Fruit fly (Drosophila melanogaster) whole organism, wandering third instar larva: ENCODE data around the gene Atet.
A peak's percentile ranks its signal among the peaks of the same experiment; 100 is the strongest.

Source experiments
- Abd-B ChIP-seq: fragments of >200 bp; optimal IDR thresholded peaks from 2 replicates; lab custom pipeline; 2017; ENCODE audit warnings: missing biosample characterization, missing genetic modification characterization
- CG32264 ChIP-seq: fragments of 200-800 bp; sonication (Bioruptor generic); optimal IDR thresholded peaks from 2 replicates; lab custom pipeline; 2016; ENCODE audit warnings: missing biosample characterization, missing genetic modification characterization
- CG9705 ChIP-seq: fragments of 200-800 bp; sonication (Bioruptor generic); optimal IDR thresholded peaks from 2 replicates; lab custom pipeline; 2018; ENCODE audit warnings: missing biosample characterization, mild to moderate bottlenecking, missing genetic modification characterization
- CrebA ChIP-seq: fragments of 200-800 bp; sonication (Bioruptor generic); optimal IDR thresholded peaks from 2 replicates; lab custom pipeline; 2016; ENCODE audit warnings: missing biosample characterization, mild to moderate bottlenecking, missing genetic modification characterization, borderline replicate concordance
- Dfd ChIP-seq: fragments of >200 bp; optimal IDR thresholded peaks from 2 replicates; lab custom pipeline; 2017; ENCODE audit warnings: missing biosample characterization, missing genetic modification characterization
- Dif ChIP-seq: fragments of 200-275, 200-300 bp; sonication (Bioruptor generic); optimal IDR thresholded peaks from 2 replicates; lab custom pipeline; 2018; ENCODE audit warnings: missing biosample characterization, missing genetic modification characterization; ENCODE audit not compliant: partially characterized antibody
- GATAd ChIP-seq: sonication (Bioruptor generic); optimal IDR thresholded peaks from 2 replicates; lab custom pipeline; 2016; ENCODE audit warnings: missing biosample characterization, missing genetic modification characterization
- HLH106 ChIP-seq: fragments of 200-800 bp; optimal IDR thresholded peaks from 3 replicates; lab custom pipeline; 2019; ENCODE audit warnings: missing biosample characterization, mild to moderate bottlenecking, missing genetic modification characterization, moderate library complexity
- Hnf4 ChIP-seq: fragments of 200-800 bp; sonication (Bioruptor generic); optimal IDR thresholded peaks from 2 replicates; lab custom pipeline; 2016; ENCODE audit warnings: missing biosample characterization, mild to moderate bottlenecking, missing genetic modification characterization
- Hr78 ChIP-seq: fragments of >200 bp; optimal IDR thresholded peaks from 2 replicates; lab custom pipeline; 2017; ENCODE audit warnings: missing biosample characterization, missing genetic modification characterization
- Hr83 ChIP-seq: fragments of 200-300 bp; sonication (Bioruptor generic); optimal IDR thresholded peaks from 2 replicates; lab custom pipeline; 2016; ENCODE audit warnings: missing biosample characterization, mild to moderate bottlenecking, missing genetic modification characterization, moderate library complexity; ENCODE audit not compliant: poor library complexity, severe bottlenecking
- Mio ChIP-seq: sonication (Bioruptor generic); optimal IDR thresholded peaks from 2 replicates; lab custom pipeline; 2016; ENCODE audit warnings: missing biosample characterization, missing genetic modification characterization
- Myc ChIP-seq: fragments of >200 bp; optimal IDR thresholded peaks from 2 replicates; lab custom pipeline; 2017
- N ChIP-seq: fragments of >200 bp; optimal IDR thresholded peaks from 2 replicates; lab custom pipeline; 2018; ENCODE audit warnings: missing biosample characterization, missing external identifiers, missing genetic modification characterization
- OdsH ChIP-seq: fragments of 200-800 bp; sonication (Bioruptor generic); optimal IDR thresholded peaks from 2 replicates; lab custom pipeline; 2016; ENCODE audit warnings: missing biosample characterization, mild to moderate bottlenecking, missing genetic modification characterization
- Rel ChIP-seq, 2 experiments: fragments of 200-800 bp; sonication (Bioruptor generic) in 1 of 2; optimal IDR thresholded peaks; 2 replicates in 1 of 2; 3 replicates in 1 of 2; lab custom pipeline; 2016 to 2019; ENCODE audit warnings: mild to moderate bottlenecking in 2 of 2, missing biosample characterization in 2 of 2, missing genetic modification characterization in 2 of 2, moderate library complexity in 1 of 2
- Sp1 ChIP-seq: fragments of 200-800 bp; sonication (Bioruptor generic); optimal IDR thresholded peaks from 3 replicates; lab custom pipeline; 2019; ENCODE audit warnings: missing biosample characterization, mild to moderate bottlenecking, missing genetic modification characterization, moderate library complexity
- Vsx2 ChIP-seq: fragments of 200-300, 225-300 bp; sonication (Bioruptor generic); optimal IDR thresholded peaks from 2 replicates; lab custom pipeline; 2018; ENCODE audit warnings: missing biosample characterization, missing genetic modification characterization; ENCODE audit not compliant: partially characterized antibody
- br ChIP-seq: fragments of 200-800 bp; sonication (Bioruptor generic); optimal IDR thresholded peaks from 2 replicates; lab custom pipeline; 2016; ENCODE audit warnings: missing biosample characterization, missing genetic modification characterization
- brk ChIP-seq: fragments of 200-800 bp; sonication (Bioruptor generic); optimal IDR thresholded peaks from 2 replicates; lab custom pipeline; 2016; ENCODE audit warnings: missing biosample characterization, mild to moderate bottlenecking, missing genetic modification characterization
- dl ChIP-seq, 2 experiments: fragments of 175-275, 200-275 bp in 1 of 2; fragments of 200-275 bp in 1 of 2; sonication (Bioruptor generic); optimal IDR thresholded peaks; lab custom pipeline; 2018; ENCODE audit warnings: mild to moderate bottlenecking in 2 of 2, missing biosample characterization in 2 of 2, missing genetic modification characterization in 2 of 2, moderate library complexity in 2 of 2; ENCODE audit not compliant: partially characterized antibody in 2 of 2, insufficient read depth in 1 of 2
- dmrt93B ChIP-seq: fragments of 200-800 bp; sonication (Bioruptor generic); optimal IDR thresholded peaks from 2 replicates; lab custom pipeline; 2018; ENCODE audit warnings: missing biosample characterization, mild to moderate bottlenecking, missing genetic modification characterization
- dsf ChIP-seq: sonication (Bioruptor generic); optimal IDR thresholded peaks from 2 replicates; lab custom pipeline; 2016; ENCODE audit warnings: missing biosample characterization, missing genetic modification characterization, borderline replicate concordance
- ey ChIP-seq: fragments of 200-800 bp; sonication (Bioruptor generic); optimal IDR thresholded peaks from 2 replicates; lab custom pipeline; 2016; ENCODE audit warnings: missing biosample characterization, missing genetic modification characterization
- foxo ChIP-seq, 2 experiments: fragments of 200-800 bp; sonication (Bioruptor generic); optimal IDR thresholded peaks; 2 replicates in 1 of 2; 3 replicates in 1 of 2; lab custom pipeline; 2016 to 2017; ENCODE audit warnings: missing biosample characterization in 2 of 2, missing genetic modification characterization in 2 of 2
- fru ChIP-seq: fragments of 200-800 bp; sonication (Bioruptor generic); optimal IDR thresholded peaks from 3 replicates; lab custom pipeline; 2016; ENCODE audit warnings: missing biosample characterization, mild to moderate bottlenecking, missing genetic modification characterization
- h ChIP-seq: fragments of 200-800 bp; sonication (Bioruptor generic); optimal IDR thresholded peaks from 3 replicates; lab custom pipeline; 2016; ENCODE audit warnings: missing biosample characterization, mild to moderate bottlenecking, missing genetic modification characterization
- jim ChIP-seq: fragments of 175-275, 200-325 bp; sonication (Bioruptor generic); optimal IDR thresholded peaks from 2 replicates; lab custom pipeline; 2016; ENCODE audit warnings: missing biosample characterization, mild to moderate bottlenecking, missing genetic modification characterization
- lola ChIP-seq: fragments of >200 bp; optimal IDR thresholded peaks from 2 replicates; lab custom pipeline; 2017; ENCODE audit warnings: missing biosample characterization, missing genetic modification characterization
- pan ChIP-seq: fragments of >200 bp; optimal IDR thresholded peaks from 2 replicates; lab custom pipeline; 2017
- psq ChIP-seq: fragments of 200-800 bp; sonication (Bioruptor generic); optimal IDR thresholded peaks from 3 replicates; lab custom pipeline; 2017; ENCODE audit warnings: missing biosample characterization, mild to moderate bottlenecking, missing genetic modification characterization, moderate library complexity
- rgr ChIP-seq: fragments of 200-800 bp; sonication (Bioruptor generic); optimal IDR thresholded peaks from 3 replicates; lab custom pipeline; 2016; ENCODE audit warnings: missing biosample characterization, mild to moderate bottlenecking, missing genetic modification characterization
- sage ChIP-seq: fragments of 200-800 bp; sonication (Bioruptor generic); optimal IDR thresholded peaks from 2 replicates; lab custom pipeline; 2016; ENCODE audit warnings: missing biosample characterization, mild to moderate bottlenecking, missing genetic modification characterization
- sv ChIP-seq: fragments of 200-800 bp; sonication (Bioruptor generic); optimal IDR thresholded peaks from 3 replicates; lab custom pipeline; 2016; ENCODE audit warnings: missing biosample characterization, missing genetic modification characterization
- tai ChIP-seq: sonication (Bioruptor generic); optimal IDR thresholded peaks from 2 replicates; lab custom pipeline; 2016; ENCODE audit warnings: missing biosample characterization, missing genetic modification characterization
- usp ChIP-seq: fragments of >200 bp; optimal IDR thresholded peaks from 2 replicates; lab custom pipeline; 2017; ENCODE audit warnings: missing biosample characterization, missing genetic modification characterization
- woc ChIP-seq: sonication (Bioruptor generic); optimal IDR thresholded peaks from 2 replicates; lab custom pipeline; 2016; ENCODE audit warnings: missing biosample characterization, mild to moderate bottlenecking, missing genetic modification characterization

The Atet gene

dm6 chr2L:4333758-4334114, at the start of gene Atet:
TSS of gene Atet (plus strand) at chr2L:4333913.
- no peak for TF ChIP-seq Abd-B (GFP tag; lab: Kevin White, UChicago)
- TF ChIP-seq usp, result no peak
- no peak for TF ChIP-seq Myc (lab: Kevin White, UChicago)
- no peak for TF ChIP-seq HLH106
- no peak for TF ChIP-seq pan (lab: Kevin White, UChicago)
- no peak for TF ChIP-seq tai (GFP tag; lab: Kevin White, UChicago)
- TF ChIP-seq rgr (GFP tag; lab: Kevin White, UChicago), result no peak
- TF ChIP-seq foxo (GFP tag; optimal IDR thresholded peaks at IDR 0.05; lab: Kevin White, UChicago), result no peak
- no peak for TF ChIP-seq sage (GFP tag; lab: Kevin White, UChicago)
- TF ChIP-seq Hr83 (GFP tag; lab: Kevin White, UChicago), result no peak
- TF ChIP-seq br (GFP tag; lab: Kevin White, UChicago), result no peak
- no peak for TF ChIP-seq Sp1 (GFP tag; lab: Kevin White, UChicago)
- TF ChIP-seq Vsx2, result peak; percentile 16
- TF ChIP-seq dl (GFP tag; optimal IDR thresholded peaks at IDR 0.05; lab: Kevin White, UChicago; ENCODE audit: insufficient read depth in 1 of 2, partially characterized antibody in 2 of 2), result peak; percentile 60 to 78
- TF ChIP-seq N (GFP tag; lab: Kevin White, UChicago), result no peak
- TF ChIP-seq Dfd, result no peak
- no peak for TF ChIP-seq ey (GFP tag; lab: Kevin White, UChicago)
- no peak for TF ChIP-seq Hnf4 (GFP tag; lab: Kevin White, UChicago)
- TF ChIP-seq Hr78 (GFP tag; lab: Kevin White, UChicago), result no peak
- peak; percentile 72 for TF ChIP-seq Dif (GFP tag; lab: Kevin White, UChicago)

DNA sequence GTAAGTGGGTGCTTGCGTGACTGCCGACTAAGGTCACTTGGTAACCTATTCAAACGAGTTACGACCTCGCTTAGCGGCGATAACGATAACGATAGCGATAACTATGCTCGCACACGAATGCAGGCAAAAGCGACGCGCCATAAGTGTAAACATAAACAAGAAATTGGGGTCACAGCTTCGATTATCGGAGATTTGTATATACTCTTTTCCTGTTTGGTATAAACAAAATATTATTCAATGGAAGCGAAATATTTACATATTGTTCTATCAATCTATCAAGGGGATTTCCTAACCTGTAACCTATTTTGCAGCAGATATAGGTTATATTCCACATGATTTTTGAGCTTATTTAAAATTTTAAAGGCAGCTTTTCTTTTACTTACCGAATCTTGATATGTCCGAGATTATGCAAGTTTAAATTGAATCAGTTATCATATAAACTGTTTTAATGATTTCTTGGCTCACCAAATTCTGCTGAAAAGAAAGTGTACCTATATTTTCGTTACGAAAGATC, 47.6 kb upstream of the Atet start:
- TF ChIP-seq foxo (GFP tag; optimal IDR thresholded peaks at IDR 0.05; lab: Kevin White, UChicago) (peak in 1 of 2 experiments; percentile 35), Hr78 (GFP tag; lab: Kevin White, UChicago) (no peak), fru (GFP tag; lab: Kevin White, UChicago) (no peak), CG9705 (GFP tag; lab: Kevin White, UChicago) (no peak), dmrt93B (GFP tag; lab: Kevin White, UChicago) (no peak), Hnf4 (GFP tag; lab: Kevin White, UChicago) (no peak), Mio (no peak), tai (GFP tag; lab: Kevin White, UChicago) (no peak), rgr (GFP tag; lab: Kevin White, UChicago) (no peak), woc (GFP tag; lab: Kevin White, UChicago) (peak; percentile 61), Dif (GFP tag; lab: Kevin White, UChicago) (no peak), sv (GFP tag; lab: Kevin White, UChicago) (no peak), br (GFP tag; lab: Kevin White, UChicago) (no peak), brk (GFP tag; lab: Kevin White, UChicago) (no peak), dsf (GFP tag; lab: Kevin White, UChicago) (no peak), sage (GFP tag; lab: Kevin White, UChicago) (no peak)
- TF ChIP-seq, all 38 proteins: peak for 2

dm6 chr2L:4286675-4287074, 47.0 kb upstream of the Atet start:
- peak; percentile 72 for TF ChIP-seq psq (GFP tag; lab: Kevin White, UChicago)
- TF ChIP-seq dmrt93B (GFP tag; lab: Kevin White, UChicago), result no peak
- TF ChIP-seq Mio, result no peak
- no peak for TF ChIP-seq CG32264
- TF ChIP-seq HLH106, result no peak
- peak; percentile 10 for TF ChIP-seq Hr83 (GFP tag; lab: Kevin White, UChicago)
- TF ChIP-seq br (GFP tag; lab: Kevin White, UChicago), result no peak

- TF ChIP-seq Mio (no peak), Dfd (no peak), Hnf4 (GFP tag; lab: Kevin White, UChicago) (peak; percentile 79), h (GFP tag; lab: Kevin White, UChicago) (peak; percentile 89), woc (GFP tag; lab: Kevin White, UChicago) (peak; percentile 64), Sp1 (GFP tag; lab: Kevin White, UChicago) (peak; percentile 83), brk (GFP tag; lab: Kevin White, UChicago) (no peak), OdsH (peak; percentile 85), dsf (GFP tag; lab: Kevin White, UChicago) (no peak), CG32264 (peak; percentile 72), lola (GFP tag; lab: Kevin White, UChicago) (no peak), Hr83 (GFP tag; lab: Kevin White, UChicago) (no peak), usp (no peak), Vsx2 (no peak), GATAd (GFP tag; lab: Kevin White, UChicago) (no peak), HLH106 (peak; percentile 86), CG9705 (GFP tag; lab: Kevin White, UChicago) (peak; percentile 20), psq (GFP tag; lab: Kevin White, UChicago) (peak; percentile 51), jim (GFP tag; lab: Kevin White, UChicago) (no peak), sv (GFP tag; lab: Kevin White, UChicago) (no peak), Abd-B (GFP tag; lab: Kevin White, UChicago) (no peak), CrebA (GFP tag; lab: Kevin White, UChicago) (no peak), Myc (lab: Kevin White, UChicago) (no peak), dl (GFP tag; optimal IDR thresholded peaks at IDR 0.05; lab: Kevin White, UChicago; ENCODE audit: insufficient read depth in 1 of 2, partially characterized antibody in 2 of 2) (no peak), ey (GFP tag; lab: Kevin White, UChicago) (peak; percentile 87), Dif (GFP tag; lab: Kevin White, UChicago) (no peak), Hr78 (GFP tag; lab: Kevin White, UChicago) (no peak), fru (GFP tag; lab: Kevin White, UChicago) (peak; percentile 88), Rel (GFP tag; optimal IDR thresholded peaks at IDR 0.05; lab: Kevin White, UChicago) (peak; percentile 39), Rel (tag; optimal IDR thresholded peaks at IDR 0.05; lab: Kevin White, UChicago) (no peak), dmrt93B (GFP tag; lab: Kevin White, UChicago) (peak; percentile 78), br (GFP tag; lab: Kevin White, UChicago) (peak; percentile 85)
Observed at dm6 chr2L:4287076-4287475, 46.6 kb upstream of the Atet start.
